Worm (Caenorhabditis elegans) whole organism, mixed stage, embryonic: ENCODE data around the gene F46C8.1.

Experiments
- M03D4.4 ChIP-seq: sonication (generic microtip); optimal IDR thresholded peaks from 2 replicates; lab custom pipeline; 2017; ENCODE audit warnings: mild to moderate bottlenecking, missing genetic modification characterization, missing compliant biosample characterization
- bed-3 ChIP-seq: fragments of 200-800 bp; sonication (Bioruptor generic); optimal IDR thresholded peaks from 3 replicates; lab custom pipeline; 2018; ENCODE audit warnings: mild to moderate bottlenecking, missing genetic modification characterization, moderate library complexity, missing compliant biosample characterization
- blmp-1 ChIP-seq: fragments of 150-350 bp; optimal IDR thresholded peaks from 2 replicates; lab custom pipeline; 2014; ENCODE audit warnings: missing biosample characterization, missing genetic modification characterization
- ceh-39 ChIP-seq: fragments of 150-350 bp; optimal IDR thresholded peaks from 2 replicates; lab custom pipeline; 2014; ENCODE audit warnings: missing biosample characterization, missing genetic modification characterization
- ceh-43 ChIP-seq: fragments of 200-800 bp; sonication (Bioruptor generic); optimal IDR thresholded peaks from 2 replicates; lab custom pipeline; 2018; ENCODE audit warnings: mild to moderate bottlenecking, missing genetic modification characterization, moderate library complexity, missing compliant biosample characterization
- ces-1 ChIP-seq: fragments of 150-350 bp; optimal IDR thresholded peaks from 2 replicates; lab custom pipeline; 2014; ENCODE audit warnings: missing biosample characterization, missing genetic modification reagents, missing genetic modification characterization
- drap-1 ChIP-seq: fragments of 200-800 bp; sonication (Bioruptor generic); optimal IDR thresholded peaks from 3 replicates; lab custom pipeline; 2018; ENCODE audit warnings: mild to moderate bottlenecking, missing genetic modification characterization, missing compliant biosample characterization
- elt-1 ChIP-seq: sonication (generic microtip); optimal IDR thresholded peaks from 2 replicates; lab custom pipeline; 2017; ENCODE audit warnings: missing genetic modification characterization, mild to moderate bottlenecking, missing compliant biosample characterization, antibody characterized with exemption, moderate library complexity, borderline replicate concordance; ENCODE audit not compliant: insufficient read depth
- elt-3 ChIP-seq: fragments of 150-350 bp; optimal IDR thresholded peaks from 2 replicates; lab custom pipeline; 2014; ENCODE audit warnings: missing biosample characterization, missing genetic modification characterization
- flh-1 ChIP-seq: fragments of 200-800 bp; sonication (Bioruptor generic); optimal IDR thresholded peaks from 2 replicates; lab custom pipeline; 2018; ENCODE audit warnings: mild to moderate bottlenecking, missing genetic modification characterization, moderate library complexity, missing compliant biosample characterization
- ham-2 ChIP-seq: fragments of 200-800 bp; sonication (Bioruptor generic); optimal IDR thresholded peaks from 2 replicates; lab custom pipeline; 2018; ENCODE audit warnings: mild to moderate bottlenecking, missing genetic modification characterization, missing compliant biosample characterization
- hlh-1 ChIP-seq: fragments of 150-350 bp; optimal IDR thresholded peaks from 2 replicates; lab custom pipeline; 2014; ENCODE audit warnings: missing biosample characterization, missing genetic modification reagents, missing genetic modification characterization
- lin-13 ChIP-seq: fragments of 150-350 bp; optimal IDR thresholded peaks from 2 replicates; lab custom pipeline; 2014; ENCODE audit warnings: missing biosample characterization, missing genetic modification characterization
- lin-32 ChIP-seq: fragments of 200-800 bp; sonication (Bioruptor generic); optimal IDR thresholded peaks from 2 replicates; lab custom pipeline; 2018; ENCODE audit warnings: mild to moderate bottlenecking, missing genetic modification characterization, missing compliant biosample characterization
- lsy-2 ChIP-seq: fragments of 150-350 bp; optimal IDR thresholded peaks from 2 replicates; lab custom pipeline; 2014; ENCODE audit warnings: missing biosample characterization, missing genetic modification characterization
- mep-1 ChIP-seq: fragments of 150-350 bp; optimal IDR thresholded peaks from 2 replicates; lab custom pipeline; 2017; ENCODE audit warnings: missing biosample characterization, missing genetic modification reagents, missing genetic modification characterization, inconsistent platforms
- mls-2 ChIP-seq: sonication (generic microtip); optimal IDR thresholded peaks from 2 replicates; lab custom pipeline; 2016; ENCODE audit warnings: mild to moderate bottlenecking, missing genetic modification characterization, moderate library complexity, missing compliant biosample characterization
- nhr-2 ChIP-seq: fragments of 150-350 bp; optimal IDR thresholded peaks from 2 replicates; lab custom pipeline; 2014; ENCODE audit warnings: missing biosample characterization, missing genetic modification characterization
- nhr-237 ChIP-seq: fragments of 150-350 bp; optimal IDR thresholded peaks from 2 replicates; lab custom pipeline; 2014; ENCODE audit warnings: missing biosample characterization, missing genetic modification characterization
- nhr-28 ChIP-seq: fragments of 150-350 bp; optimal IDR thresholded peaks from 2 replicates; lab custom pipeline; 2014; ENCODE audit warnings: missing biosample characterization, missing genetic modification characterization
- pha-4 ChIP-seq: fragments of 150-350 bp; optimal IDR thresholded peaks from 2 replicates; lab custom pipeline; 2018; ENCODE audit warnings: missing biosample characterization, missing genetic modification reagents, missing genetic modification characterization
- sem-2 ChIP-seq: fragments of 200-800 bp; sonication (Bioruptor generic); optimal IDR thresholded peaks from 2 replicates; lab custom pipeline; 2018; ENCODE audit warnings: mild to moderate bottlenecking, missing genetic modification characterization, missing compliant biosample characterization
- snpc-4 ChIP-seq: fragments of 150-350 bp; optimal IDR thresholded peaks from 2 replicates; lab custom pipeline; 2014; ENCODE audit warnings: missing biosample characterization, missing genetic modification characterization
- sptf-1 ChIP-seq: sonication (generic microtip); optimal IDR thresholded peaks from 2 replicates; lab custom pipeline; 2017; ENCODE audit warnings: mild to moderate bottlenecking, missing genetic modification characterization, moderate library complexity, missing compliant biosample characterization
- tbx-8 ChIP-seq: fragments of 200-800 bp; sonication (Bioruptor generic); optimal IDR thresholded peaks from 2 replicates; lab custom pipeline; 2018; ENCODE audit warnings: mild to moderate bottlenecking, missing genetic modification characterization, moderate library complexity, missing compliant biosample characterization
- unc-120 ChIP-seq: sonication (generic microtip); optimal IDR thresholded peaks from 2 replicates; lab custom pipeline; 2017; ENCODE audit warnings: missing genetic modification characterization, missing compliant biosample characterization; ENCODE audit not compliant: poor library complexity, severe bottlenecking
- unc-39 ChIP-seq: fragments of 150-350 bp; optimal IDR thresholded peaks from 2 replicates; lab custom pipeline; 2014; ENCODE audit warnings: missing biosample characterization, missing genetic modification characterization
- unc-62 ChIP-seq: fragments of 150-350 bp; optimal IDR thresholded peaks from 2 replicates; lab custom pipeline; 2014; ENCODE audit warnings: missing biosample characterization, missing genetic modification reagents, missing genetic modification characterization
- zip-8 ChIP-seq: fragments of 150-350 bp; optimal IDR thresholded peaks from 2 replicates; lab custom pipeline; 2014; ENCODE audit warnings: missing biosample characterization, missing genetic modification characterization

F46C8.1 gene

ce11 chrX:7585610-7586259 is 37.5 kb downstream of the F46C8.1 start, which contains the start of gene adt-2:
Gene adt-2, plus strand, starts transcription at chrX:7586209.
- no peak for TF ChIP-seq sptf-1 (tag; lab: Kevin White, UChicago)
- no peak for TF ChIP-seq ham-2 (GFP tag; lab: Kevin White, UChicago)
- no peak for TF ChIP-seq nhr-237
- no peak for TF ChIP-seq ceh-43 (GFP tag; lab: Kevin White, UChicago)
- TF ChIP-seq lin-13 (tag; lab: Kevin White, UChicago) = no peak
- TF ChIP-seq, all 35 proteins: peak for 0

ce11 chrX:7586588-7586987 is 38.3 kb downstream of the F46C8.1 start:
- TF ChIP-seq bed-3 (no peak), elt-1 (tag; lab: Kevin White, UChicago) (no peak), snpc-4 (tag; lab: Kevin White, UChicago) (no peak), sem-2 (GFP tag; lab: Kevin White, UChicago) (no peak), unc-120 (no peak), ces-1 (no peak), hlh-1 (tag; lab: Kevin White, UChicago) (no peak), tbx-8 (no peak), drap-1 (GFP tag; lab: Kevin White, UChicago) (no peak), mls-2 (tag; lab: Kevin White, UChicago) (no peak), pha-4 (tag; lab: Kevin White, UChicago) (no peak), flh-1 (GFP tag; lab: Kevin White, UChicago) (no peak), sptf-1 (tag; lab: Kevin White, UChicago) (no peak), ceh-43 (GFP tag; lab: Kevin White, UChicago) (no peak), nhr-2 (tag; lab: Kevin White, UChicago) (no peak), zip-8 (tag; lab: Kevin White, UChicago) (no peak), mep-1 (no peak), unc-62 (no peak), unc-39 (tag; lab: Kevin White, UChicago) (no peak)

ce11 chrX:7587741-7588235 is 39.5 kb downstream of the F46C8.1 start:
- TF ChIP-seq lin-32 (GFP tag; lab: Kevin White, UChicago) (no peak), sptf-1 (tag; lab: Kevin White, UChicago) (no peak), lin-13 (tag; lab: Kevin White, UChicago) (no peak), nhr-2 (tag; lab: Kevin White, UChicago) (no peak), unc-120 (no peak), elt-3 (tag; lab: Kevin White, UChicago) (no peak), nhr-28 (no peak), M03D4.4 (tag; lab: Kevin White, UChicago) (no peak)

ce11 chrX:7590756-7591155 is 42.5 kb downstream of the F46C8.1 start:
- TF ChIP-seq nhr-28 (no peak), blmp-1 (tag; lab: Kevin White, UChicago) (no peak)

- no peak for TF ChIP-seq unc-120
- TF ChIP-seq lin-32 (GFP tag; lab: Kevin White, UChicago) = no peak
- no peak for TF ChIP-seq lsy-2 (tag; lab: Kevin White, UChicago)
- TF ChIP-seq tbx-8 = no peak
- no peak for TF ChIP-seq ceh-43 (GFP tag; lab: Kevin White, UChicago)
- TF ChIP-seq sptf-1 (tag; lab: Kevin White, UChicago) = no peak
These were observed 45.8 kb downstream of the F46C8.1 start for ce11 chrX:7593931-7594544.

ce11 chrX:7596029-7596428 is 47.8 kb downstream of the F46C8.1 start:
- TF ChIP-seq ces-1 (no peak), tbx-8 (no peak), lsy-2 (tag; lab: Kevin White, UChicago) (no peak), mep-1 (no peak), ceh-39 (tag; lab: Kevin White, UChicago) (no peak)
- TF ChIP-seq, all 35 proteins: peak for 0
